Worm (Caenorhabditis elegans) whole organism, L2 larva: ENCODE results near the gene apx-1.

Experiments
- C34F6.9 ChIP-seq: fragments of 150-350 bp; optimal IDR thresholded peaks from 2 replicates; lab custom pipeline; 2014; ENCODE audit warnings: missing biosample characterization, missing genetic modification characterization
- F13H6.1 ChIP-seq: sonication (generic microtip); optimal IDR thresholded peaks from 2 replicates; lab custom pipeline; 2016; ENCODE audit warnings: missing genetic modification characterization, missing compliant biosample characterization
- R02D3.7 ChIP-seq: fragments of 150-350 bp; optimal IDR thresholded peaks from 2 replicates; lab custom pipeline; 2014; ENCODE audit warnings: missing biosample characterization, missing genetic modification characterization
- Y55F3AM.14 ChIP-seq: fragments of 200-800 bp; sonication (Bioruptor generic); optimal IDR thresholded peaks from 2 replicates; lab custom pipeline; 2018; ENCODE audit warnings: mild to moderate bottlenecking, missing genetic modification characterization, missing compliant biosample characterization
- ZK546.5 ChIP-seq: sonication (generic microtip); optimal IDR thresholded peaks from 2 replicates; lab custom pipeline; 2017; ENCODE audit warnings: missing biosample characterization, missing genetic modification characterization
- alr-1 ChIP-seq: fragments of 150-350 bp; optimal IDR thresholded peaks from 2 replicates; lab custom pipeline; 2014; ENCODE audit warnings: missing biosample characterization, missing genetic modification characterization
- ama-1 ChIP-seq: fragments of 150-350 bp; optimal IDR thresholded peaks from 2 replicates; lab custom pipeline; 2018; ENCODE audit warnings: inconsistent platforms
- blmp-1 ChIP-seq: sonication (generic microtip); optimal IDR thresholded peaks from 2 replicates; lab custom pipeline; 2017; ENCODE audit warnings: missing genetic modification characterization, mild to moderate bottlenecking, missing compliant biosample characterization, antibody characterized with exemption, moderate library complexity; ENCODE audit not compliant: insufficient read depth
- ceh-16 ChIP-seq: fragments of 150-350 bp; optimal IDR thresholded peaks from 2 replicates; lab custom pipeline; 2014; ENCODE audit warnings: missing biosample characterization, missing genetic modification characterization
- ceh-82 ChIP-seq: fragments of 150-350 bp; optimal IDR thresholded peaks from 2 replicates; lab custom pipeline; 2014; ENCODE audit warnings: missing biosample characterization, missing genetic modification characterization
- crh-2 ChIP-seq: sonication (generic microtip); optimal IDR thresholded peaks from 2 replicates; lab custom pipeline; 2017; ENCODE audit warnings: missing biosample characterization, missing genetic modification characterization
- egl-27 ChIP-seq: sonication (generic microtip); optimal IDR thresholded peaks from 3 replicates; lab custom pipeline; 2017; ENCODE audit warnings: missing biosample characterization, missing genetic modification reagents, missing genetic modification characterization
- elt-1 ChIP-seq: fragments of 150-350 bp; optimal IDR thresholded peaks from 2 replicates; lab custom pipeline; 2014; ENCODE audit warnings: missing biosample characterization, missing genetic modification characterization
- elt-3 ChIP-seq: sonication (generic microtip); optimal IDR thresholded peaks from 2 replicates; lab custom pipeline; 2017; ENCODE audit warnings: missing biosample characterization, missing genetic modification characterization
- fos-1 ChIP-seq: fragments of 150-350 bp; optimal IDR thresholded peaks from 2 replicates; lab custom pipeline; 2014; ENCODE audit warnings: missing biosample characterization, missing genetic modification characterization
- gmeb-1 ChIP-seq: fragments of 150-350 bp; optimal IDR thresholded peaks from 2 replicates; lab custom pipeline; 2014; ENCODE audit warnings: missing biosample characterization, missing genetic modification characterization
- lin-11 ChIP-seq: fragments of 150-350 bp; sonication (generic microtip); optimal IDR thresholded peaks from 2 replicates; lab custom pipeline; 2014; ENCODE audit warnings: missing biosample characterization, missing genetic modification characterization, inconsistent platforms, mixed read lengths
- lsy-2 ChIP-seq, 2 experiments: fragments of 150-350 bp in 1 of 2; sonication (generic microtip) in 1 of 2; optimal IDR thresholded peaks; 2 replicates each; lab custom pipeline; 2014 to 2017; ENCODE audit warnings: missing biosample characterization in 2 of 2, missing genetic modification characterization in 2 of 2
- mdl-1 ChIP-seq, 2 experiments: fragments of 150-350 bp in 1 of 2; sonication (generic microtip) in 1 of 2; optimal IDR thresholded peaks; 2 replicates each; lab custom pipeline; 2017; ENCODE audit warnings: missing biosample characterization in 2 of 2, missing genetic modification characterization in 2 of 2
- nhr-11 ChIP-seq: fragments of 150-350 bp; optimal IDR thresholded peaks from 2 replicates; lab custom pipeline; 2014; ENCODE audit warnings: missing biosample characterization, missing genetic modification characterization
- nhr-12 ChIP-seq: fragments of 150-350 bp; optimal IDR thresholded peaks from 2 replicates; lab custom pipeline; 2014; ENCODE audit warnings: missing biosample characterization, missing genetic modification characterization
- nhr-129 ChIP-seq: fragments of 150-350 bp; optimal IDR thresholded peaks from 2 replicates; lab custom pipeline; 2014; ENCODE audit warnings: missing biosample characterization, missing genetic modification characterization
- nhr-21 ChIP-seq: fragments of 150-350 bp; optimal IDR thresholded peaks from 2 replicates; lab custom pipeline; 2014; ENCODE audit warnings: missing biosample characterization, missing genetic modification characterization
- nhr-23 ChIP-seq: fragments of 150-350 bp; optimal IDR thresholded peaks from 2 replicates; lab custom pipeline; 2014; ENCODE audit warnings: missing biosample characterization, missing genetic modification reagents, missing genetic modification characterization
- nhr-237 ChIP-seq: fragments of 150-350 bp; optimal IDR thresholded peaks from 2 replicates; lab custom pipeline; 2014; ENCODE audit warnings: missing biosample characterization, missing genetic modification characterization
- nhr-77 ChIP-seq: fragments of 150-350 bp; optimal IDR thresholded peaks from 2 replicates; lab custom pipeline; 2014; ENCODE audit warnings: missing biosample characterization, missing genetic modification characterization
- peb-1 ChIP-seq: fragments of 150-350 bp; optimal IDR thresholded peaks from 2 replicates; lab custom pipeline; 2014; ENCODE audit warnings: missing biosample characterization, missing genetic modification characterization
- sem-4 ChIP-seq: fragments of 150-350 bp; optimal IDR thresholded peaks from 2 replicates; lab custom pipeline; 2014; ENCODE audit warnings: missing biosample characterization, missing genetic modification reagents, missing genetic modification characterization
- skn-1 ChIP-seq: sonication (generic microtip); optimal IDR thresholded peaks from 2 replicates; lab custom pipeline; 2017; ENCODE audit warnings: missing biosample characterization, missing genetic modification characterization
- sma-3 ChIP-seq: sonication (generic microtip); optimal IDR thresholded peaks from 2 replicates; lab custom pipeline; 2016; ENCODE audit warnings: missing genetic modification reagents, missing genetic modification characterization, missing compliant biosample characterization
- snpc-4 ChIP-seq: fragments of 150-350 bp; optimal IDR thresholded peaks from 2 replicates; lab custom pipeline; 2014; ENCODE audit warnings: missing biosample characterization, missing genetic modification characterization
- unc-39 ChIP-seq: fragments of 150-350 bp; optimal IDR thresholded peaks from 2 replicates; lab custom pipeline; 2014; ENCODE audit warnings: missing biosample characterization, missing genetic modification characterization
- unc-55 ChIP-seq: fragments of 150-350 bp; sonication (generic microtip); optimal IDR thresholded peaks from 3 replicates; lab custom pipeline; 2014; ENCODE audit warnings: missing biosample characterization, missing genetic modification reagents, missing genetic modification characterization
- unc-62 ChIP-seq: fragments of 150-350 bp; optimal IDR thresholded peaks from 2 replicates; lab custom pipeline; 2014; ENCODE audit warnings: missing biosample characterization, missing genetic modification reagents, missing genetic modification characterization

apx-1 gene

DNA sequence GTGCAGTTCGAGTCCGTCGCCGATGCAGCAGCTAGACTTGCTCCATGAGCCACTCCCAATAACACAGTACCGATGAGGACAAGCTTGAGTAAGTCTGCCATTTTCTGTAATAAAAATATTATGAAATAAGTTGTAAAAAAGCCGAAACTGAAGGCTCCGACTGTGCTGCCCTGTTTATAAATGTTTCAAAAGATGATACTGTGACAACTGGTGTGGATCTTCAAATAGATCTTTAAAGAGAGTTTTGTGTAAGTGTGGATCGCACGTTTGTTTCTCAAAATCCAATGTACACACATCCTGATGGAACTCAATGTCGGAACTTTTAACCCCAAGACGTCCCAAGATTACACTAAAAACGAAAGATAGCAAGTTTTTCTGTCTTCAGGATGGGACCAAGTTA, 41.3 kb upstream of the apx-1 start, which contains the start of gene C36C5.15:
C36C5.15 (minus strand) TSS at position 101 of the 400 bp plus-strand sequence.
- TF ChIP-seq R02D3.7 = no peak
- TF ChIP-seq nhr-77 (tag; lab: Kevin White, UChicago) = no peak
- no peak for TF ChIP-seq elt-1
- no peak for TF ChIP-seq lin-11 (tag; lab: Kevin White, UChicago)
- TF ChIP-seq fos-1 (tag; lab: Kevin White, UChicago) = no peak
- TF ChIP-seq C34F6.9 (tag; lab: Kevin White, UChicago) = no peak
- TF ChIP-seq crh-2 (tag; lab: Kevin White, UChicago) = no peak
- no peak for TF ChIP-seq nhr-12 (tag; lab: Kevin White, UChicago)
- no peak for TF ChIP-seq ama-1 (lab: Kevin White, UChicago)
- TF ChIP-seq mdl-1 (tag; optimal IDR thresholded peaks at IDR 0.05; lab: Kevin White, UChicago) = no peak
- no peak for TF ChIP-seq ceh-16 (tag; lab: Kevin White, UChicago)
- no peak for TF ChIP-seq ceh-82 (tag; lab: Kevin White, UChicago)
- TF ChIP-seq sma-3 (GFP tag; lab: Kevin White, UChicago) = no peak
- TF ChIP-seq nhr-129 (tag; lab: Kevin White, UChicago) = no peak
- TF ChIP-seq gmeb-1 (tag; lab: Kevin White, UChicago) = no peak
- no peak for TF ChIP-seq unc-55 (GFP tag; lab: Kevin White, UChicago)
- no peak for TF ChIP-seq nhr-21 (tag; lab: Kevin White, UChicago)

DNA sequence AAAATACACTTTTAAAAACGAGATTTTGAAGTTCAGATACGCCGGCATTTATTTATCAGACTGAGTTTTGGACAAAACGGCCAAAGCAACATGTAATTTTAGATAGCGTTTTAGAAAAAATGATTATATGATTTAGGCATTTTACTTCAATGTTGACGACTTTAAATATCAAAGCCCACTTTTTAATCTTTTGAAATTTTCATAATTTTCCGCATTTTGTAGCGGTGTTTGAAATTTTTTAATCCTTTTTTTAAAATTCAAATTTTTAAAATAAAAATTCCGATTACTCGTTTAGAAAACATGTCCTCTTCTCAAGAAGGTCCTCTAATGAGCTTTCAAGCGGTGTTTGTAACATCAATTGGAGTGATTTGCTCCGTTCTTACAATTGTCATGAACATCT, 40.2 kb upstream of the apx-1 start, which contains the start of gene srbc-6:
srbc-6 (plus strand) TSS at position 301 of the 400 bp plus-strand sequence.
- TF ChIP-seq fos-1 (tag; lab: Kevin White, UChicago) = no peak
- no peak for TF ChIP-seq nhr-12 (tag; lab: Kevin White, UChicago)
- TF ChIP-seq egl-27 (tag; lab: Kevin White, UChicago) = no peak
- no peak for TF ChIP-seq alr-1 (tag; lab: Kevin White, UChicago)
- no peak for TF ChIP-seq ZK546.5 (tag; lab: Kevin White, UChicago)
- TF ChIP-seq unc-39 (tag; lab: Kevin White, UChicago) = no peak
- no peak for TF ChIP-seq lin-11 (tag; lab: Kevin White, UChicago)
- no peak for TF ChIP-seq crh-2 (tag; lab: Kevin White, UChicago)
- no peak for TF ChIP-seq snpc-4
- TF ChIP-seq ceh-16 (tag; lab: Kevin White, UChicago) = no peak
- TF ChIP-seq skn-1 (tag; lab: Kevin White, UChicago) = no peak
- TF ChIP-seq mdl-1 (tag; optimal IDR thresholded peaks at IDR 0.05; lab: Kevin White, UChicago) = no peak
- no peak for TF ChIP-seq Y55F3AM.14 (GFP tag; lab: Kevin White, UChicago)
- no peak for TF ChIP-seq sma-3 (GFP tag; lab: Kevin White, UChicago)
- TF ChIP-seq F13H6.1 (tag; lab: Kevin White, UChicago) = no peak
- TF ChIP-seq nhr-11 = no peak

DNA sequence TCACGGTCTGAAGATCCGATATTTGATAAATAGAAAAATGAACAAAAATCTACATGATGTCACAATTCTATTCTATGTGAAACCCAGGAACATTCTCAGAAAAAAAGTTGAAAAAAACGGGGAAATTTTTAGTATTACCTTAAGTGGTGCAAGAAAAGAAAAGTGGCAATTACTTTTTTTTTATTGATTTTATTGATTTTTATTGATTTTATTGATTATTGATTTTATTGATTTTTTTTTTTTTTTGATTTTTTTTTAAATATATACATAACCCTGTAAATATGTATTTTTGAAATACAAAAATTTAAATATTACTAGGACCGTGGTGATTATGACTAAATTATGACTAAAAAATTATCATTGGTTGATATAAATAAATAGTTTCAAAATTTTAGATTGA, 38.4 kb upstream of the apx-1 start:
- TF ChIP-seq Y55F3AM.14 (GFP tag; lab: Kevin White, UChicago) = no peak
- TF ChIP-seq ceh-16 (tag; lab: Kevin White, UChicago) = no peak
- no peak for TF ChIP-seq skn-1 (tag; lab: Kevin White, UChicago)
- no peak for TF ChIP-seq elt-1
- TF ChIP-seq lsy-2 (tag; optimal IDR thresholded peaks at IDR 0.05; lab: Kevin White, UChicago) = no peak
- TF ChIP-seq fos-1 (tag; lab: Kevin White, UChicago) = no peak

- TF ChIP-seq peb-1 (no peak), ceh-16 (tag; lab: Kevin White, UChicago) (no peak), nhr-237 (tag; lab: Kevin White, UChicago) (no peak), elt-1 (no peak), C34F6.9 (tag; lab: Kevin White, UChicago) (no peak), Y55F3AM.14 (GFP tag; lab: Kevin White, UChicago) (no peak), unc-62 (GFP tag; lab: Kevin White, UChicago) (no peak), unc-55 (GFP tag; lab: Kevin White, UChicago) (no peak), fos-1 (tag; lab: Kevin White, UChicago) (no peak), ZK546.5 (tag; lab: Kevin White, UChicago) (no peak), sem-4 (tag; lab: Kevin White, UChicago) (no peak), elt-3 (tag; lab: Kevin White, UChicago) (no peak), ama-1 (lab: Kevin White, UChicago) (no peak), sma-3 (GFP tag; lab: Kevin White, UChicago) (no peak), ceh-82 (tag; lab: Kevin White, UChicago) (no peak), R02D3.7 (no peak), nhr-23 (no peak), blmp-1 (tag; lab: Kevin White, UChicago) (no peak)
These were observed 33.8 kb upstream of the apx-1 start, which contains the start of gene srab-8 for ce11 chrV:3176161-3176560. Gene srab-8 (plus strand): TSS chrV:3176461.
